Worm (Caenorhabditis elegans): Measurements from ENCODE around the gene spp-24.

spp-24 gene

ce11 chrII:39437-39836, at the start of gene spp-24:
spp-24 (minus strand) TSS chrII:39537.
- TF ChIP-seq ceh-40 (GFP tag; IDR thresholded peaks at IDR 0.05) (no peak), aptf-3 (GFP tag; IDR thresholded peaks at IDR 0.05) (no peak), F10E7.11 (tag; optimal IDR thresholded peaks at IDR 0.05) (no peak), sptf-2 (GFP tag; optimal IDR thresholded peaks at IDR 0.05) (no peak), F37B4.10 (GFP tag; IDR thresholded peaks at IDR 0.05) (no peak), madf-6 (GFP tag; IDR thresholded peaks at IDR 0.05) (no peak), bed-2 (GFP tag; IDR thresholded peaks at IDR 0.05) (no peak), fkh-3 (tag; optimal IDR thresholded peaks at IDR 0.05) (no peak), tbx-9 (tag; optimal IDR thresholded peaks at IDR 0.05; ENCODE audit: borderline replicate concordance) (no peak), egrh-3 (GFP tag; IDR thresholded peaks at IDR 0.05) (no peak), ceh-58 (GFP tag; IDR thresholded peaks at IDR 0.05) (no peak), efl-1 (GFP tag; optimal IDR thresholded peaks at IDR 0.05) (no peak), madf-8 (GFP tag; conservative IDR thresholded peaks at IDR 0.05) (no peak), Y79H2A.3 (GFP tag; conservative IDR thresholded peaks at IDR 0.05) (no peak), B0336.3 (GFP tag; IDR thresholded peaks at IDR 0.05) (no peak), mel-28 (tag; optimal IDR thresholded peaks at IDR 0.05; ENCODE audit: borderline replicate concordance) (no peak), lin-26 (GFP tag; IDR thresholded peaks at IDR 0.05) (no peak)

- TF ChIP-seq him-1 (tag; optimal IDR thresholded peaks at IDR 0.05) (peak; percentile 95), egl-18 (GFP tag; IDR thresholded peaks at IDR 0.05) (no peak)
These were observed 48.6 kb upstream of the spp-24 start for ce11 chrII:87937-88336.

ce11 chrII:86794-87193, 47.5 kb upstream of the spp-24 start:
- no peak for TF ChIP-seq mcd-1 (GFP tag; IDR thresholded peaks at IDR 0.05)
- no peak for TF ChIP-seq ccch-3 (GFP tag; optimal IDR thresholded peaks at IDR 0.05)
- TF ChIP-seq cebp-2 (GFP tag; IDR thresholded peaks at IDR 0.05) = no peak
- TF ChIP-seq lin-26 (GFP tag; IDR thresholded peaks at IDR 0.05) = no peak
- no peak for TF ChIP-seq F33H1.4 (GFP tag; IDR thresholded peaks at IDR 0.05)
- TF ChIP-seq ztf-28 (GFP tag; IDR thresholded peaks at IDR 0.05) = no peak
- TF ChIP-seq madf-3 (GFP tag; IDR thresholded peaks at IDR 0.05) = no peak
- no peak for TF ChIP-seq bed-2 (GFP tag; IDR thresholded peaks at IDR 0.05)
- TF ChIP-seq ceh-27 (GFP tag; optimal IDR thresholded peaks at IDR 0.05) = no peak
- TF ChIP-seq unc-130 (GFP tag; optimal IDR thresholded peaks at IDR 0.05) = no peak
- no peak for TF ChIP-seq sea-2 (GFP tag; IDR thresholded peaks at IDR 0.05)
- TF ChIP-seq bed-1 (GFP tag; IDR thresholded peaks at IDR 0.05) = no peak
- TF ChIP-seq Y67H2A.10 (GFP tag; conservative IDR thresholded peaks at IDR 0.05) = no peak

ce11 chrII:84134-84533, 44.8 kb upstream of the spp-24 start, which contains the start of gene C50D2.6:
C50D2.6 (plus strand) TSS chrII:84434.
- no peak for TF ChIP-seq hmg-20 (GFP tag; IDR thresholded peaks at IDR 0.05)
- no peak for TF ChIP-seq chd-7 (tag; optimal IDR thresholded peaks at IDR 0.05)
- no peak for TF ChIP-seq ztf-3 (GFP tag; optimal IDR thresholded peaks at IDR 0.05)
- TF ChIP-seq dpl-1 (GFP tag; optimal IDR thresholded peaks at IDR 0.05) = no peak
- TF ChIP-seq akir-1 (GFP tag; optimal IDR thresholded peaks at IDR 0.05) = no peak
- no peak for TF ChIP-seq bed-2 (GFP tag; IDR thresholded peaks at IDR 0.05)
- TF ChIP-seq hlh-12 (tag; optimal IDR thresholded peaks at IDR 0.05) = no peak
- no peak for TF ChIP-seq die-1 (tag; optimal IDR thresholded peaks at IDR 0.05)
- TF ChIP-seq lin-54 (GFP tag; optimal IDR thresholded peaks at IDR 0.05) = no peak
- no peak for TF ChIP-seq pbrm-1 (GFP tag; IDR thresholded peaks at IDR 0.05)
- no peak for TF ChIP-seq lin-40 (tag; optimal IDR thresholded peaks at IDR 0.05)
- TF ChIP-seq hrde-1 (tag; optimal IDR thresholded peaks at IDR 0.05; ENCODE audit: borderline replicate concordance) = no peak

Data from whole organism, young adult.